Fruit fly (Drosophila melanogaster) whole organism, wandering third instar larva: ENCODE results near the gene na.
A peak's percentile ranks its signal among the peaks of the same experiment; 100 is the strongest.

Experiments
- Abd-B ChIP-seq: fragments of >200 bp; optimal IDR thresholded peaks from 2 replicates; lab custom pipeline; 2017; ENCODE audit warnings: missing biosample characterization, missing genetic modification characterization
- CG32264 ChIP-seq: fragments of 200-800 bp; sonication (Bioruptor generic); optimal IDR thresholded peaks from 2 replicates; lab custom pipeline; 2016; ENCODE audit warnings: missing biosample characterization, missing genetic modification characterization
- CG9705 ChIP-seq: fragments of 200-800 bp; sonication (Bioruptor generic); optimal IDR thresholded peaks from 2 replicates; lab custom pipeline; 2018; ENCODE audit warnings: missing biosample characterization, mild to moderate bottlenecking, missing genetic modification characterization
- CrebA ChIP-seq: fragments of 200-800 bp; sonication (Bioruptor generic); optimal IDR thresholded peaks from 2 replicates; lab custom pipeline; 2016; ENCODE audit warnings: missing biosample characterization, mild to moderate bottlenecking, missing genetic modification characterization, borderline replicate concordance
- Dfd ChIP-seq: fragments of >200 bp; optimal IDR thresholded peaks from 2 replicates; lab custom pipeline; 2017; ENCODE audit warnings: missing biosample characterization, missing genetic modification characterization
- Dif ChIP-seq: fragments of 200-275, 200-300 bp; sonication (Bioruptor generic); optimal IDR thresholded peaks from 2 replicates; lab custom pipeline; 2018; ENCODE audit warnings: missing biosample characterization, missing genetic modification characterization; ENCODE audit not compliant: partially characterized antibody
- GATAd ChIP-seq: sonication (Bioruptor generic); optimal IDR thresholded peaks from 2 replicates; lab custom pipeline; 2016; ENCODE audit warnings: missing biosample characterization, missing genetic modification characterization
- HLH106 ChIP-seq: fragments of 200-800 bp; optimal IDR thresholded peaks from 3 replicates; lab custom pipeline; 2019; ENCODE audit warnings: missing biosample characterization, mild to moderate bottlenecking, missing genetic modification characterization, moderate library complexity
- Hnf4 ChIP-seq: fragments of 200-800 bp; sonication (Bioruptor generic); optimal IDR thresholded peaks from 2 replicates; lab custom pipeline; 2016; ENCODE audit warnings: missing biosample characterization, mild to moderate bottlenecking, missing genetic modification characterization
- Hr83 ChIP-seq: fragments of 200-300 bp; sonication (Bioruptor generic); optimal IDR thresholded peaks from 2 replicates; lab custom pipeline; 2016; ENCODE audit warnings: missing biosample characterization, mild to moderate bottlenecking, missing genetic modification characterization, moderate library complexity; ENCODE audit not compliant: poor library complexity, severe bottlenecking
- Jra ChIP-seq: sonication (Bioruptor generic); optimal IDR thresholded peaks from 2 replicates; lab custom pipeline; 2016; ENCODE audit warnings: missing biosample characterization, missing genetic modification characterization
- Mio ChIP-seq: sonication (Bioruptor generic); optimal IDR thresholded peaks from 2 replicates; lab custom pipeline; 2016; ENCODE audit warnings: missing biosample characterization, missing genetic modification characterization
- Myc ChIP-seq: fragments of >200 bp; optimal IDR thresholded peaks from 2 replicates; lab custom pipeline; 2017
- N ChIP-seq: fragments of >200 bp; optimal IDR thresholded peaks from 2 replicates; lab custom pipeline; 2018; ENCODE audit warnings: missing biosample characterization, missing external identifiers, missing genetic modification characterization
- OdsH ChIP-seq: fragments of 200-800 bp; sonication (Bioruptor generic); optimal IDR thresholded peaks from 2 replicates; lab custom pipeline; 2016; ENCODE audit warnings: missing biosample characterization, mild to moderate bottlenecking, missing genetic modification characterization
- Rel ChIP-seq, 2 experiments: fragments of 200-800 bp; sonication (Bioruptor generic) in 1 of 2; optimal IDR thresholded peaks; 2 replicates in 1 of 2; 3 replicates in 1 of 2; lab custom pipeline; 2016 to 2019; ENCODE audit warnings: mild to moderate bottlenecking in 2 of 2, missing biosample characterization in 2 of 2, missing genetic modification characterization in 2 of 2, moderate library complexity in 1 of 2
- Sp1 ChIP-seq: fragments of 200-800 bp; sonication (Bioruptor generic); optimal IDR thresholded peaks from 3 replicates; lab custom pipeline; 2019; ENCODE audit warnings: missing biosample characterization, mild to moderate bottlenecking, missing genetic modification characterization, moderate library complexity
- Vsx2 ChIP-seq: fragments of 200-300, 225-300 bp; sonication (Bioruptor generic); optimal IDR thresholded peaks from 2 replicates; lab custom pipeline; 2018; ENCODE audit warnings: missing biosample characterization, missing genetic modification characterization; ENCODE audit not compliant: partially characterized antibody
- br ChIP-seq: fragments of 200-800 bp; sonication (Bioruptor generic); optimal IDR thresholded peaks from 2 replicates; lab custom pipeline; 2016; ENCODE audit warnings: missing biosample characterization, missing genetic modification characterization
- brk ChIP-seq: fragments of 200-800 bp; sonication (Bioruptor generic); optimal IDR thresholded peaks from 2 replicates; lab custom pipeline; 2016; ENCODE audit warnings: missing biosample characterization, mild to moderate bottlenecking, missing genetic modification characterization
- dl ChIP-seq, 2 experiments: fragments of 175-275, 200-275 bp in 1 of 2; fragments of 200-275 bp in 1 of 2; sonication (Bioruptor generic); optimal IDR thresholded peaks; lab custom pipeline; 2018; ENCODE audit warnings: mild to moderate bottlenecking in 2 of 2, missing biosample characterization in 2 of 2, missing genetic modification characterization in 2 of 2, moderate library complexity in 2 of 2; ENCODE audit not compliant: partially characterized antibody in 2 of 2, insufficient read depth in 1 of 2
- dmrt93B ChIP-seq: fragments of 200-800 bp; sonication (Bioruptor generic); optimal IDR thresholded peaks from 2 replicates; lab custom pipeline; 2018; ENCODE audit warnings: missing biosample characterization, mild to moderate bottlenecking, missing genetic modification characterization
- ey ChIP-seq: fragments of 200-800 bp; sonication (Bioruptor generic); optimal IDR thresholded peaks from 2 replicates; lab custom pipeline; 2016; ENCODE audit warnings: missing biosample characterization, missing genetic modification characterization
- foxo ChIP-seq, 2 experiments: fragments of 200-800 bp; sonication (Bioruptor generic); optimal IDR thresholded peaks; 2 replicates in 1 of 2; 3 replicates in 1 of 2; lab custom pipeline; 2016 to 2017; ENCODE audit warnings: missing biosample characterization in 2 of 2, missing genetic modification characterization in 2 of 2
- fru ChIP-seq: fragments of 200-800 bp; sonication (Bioruptor generic); optimal IDR thresholded peaks from 3 replicates; lab custom pipeline; 2016; ENCODE audit warnings: missing biosample characterization, mild to moderate bottlenecking, missing genetic modification characterization
- h ChIP-seq: fragments of 200-800 bp; sonication (Bioruptor generic); optimal IDR thresholded peaks from 3 replicates; lab custom pipeline; 2016; ENCODE audit warnings: missing biosample characterization, mild to moderate bottlenecking, missing genetic modification characterization
- jim ChIP-seq: fragments of 175-275, 200-325 bp; sonication (Bioruptor generic); optimal IDR thresholded peaks from 2 replicates; lab custom pipeline; 2016; ENCODE audit warnings: missing biosample characterization, mild to moderate bottlenecking, missing genetic modification characterization
- lola ChIP-seq: fragments of >200 bp; optimal IDR thresholded peaks from 2 replicates; lab custom pipeline; 2017; ENCODE audit warnings: missing biosample characterization, missing genetic modification characterization
- pan ChIP-seq: fragments of >200 bp; optimal IDR thresholded peaks from 2 replicates; lab custom pipeline; 2017
- rgr ChIP-seq: fragments of 200-800 bp; sonication (Bioruptor generic); optimal IDR thresholded peaks from 3 replicates; lab custom pipeline; 2016; ENCODE audit warnings: missing biosample characterization, mild to moderate bottlenecking, missing genetic modification characterization
- sage ChIP-seq: fragments of 200-800 bp; sonication (Bioruptor generic); optimal IDR thresholded peaks from 2 replicates; lab custom pipeline; 2016; ENCODE audit warnings: missing biosample characterization, mild to moderate bottlenecking, missing genetic modification characterization
- sv ChIP-seq: fragments of 200-800 bp; sonication (Bioruptor generic); optimal IDR thresholded peaks from 3 replicates; lab custom pipeline; 2016; ENCODE audit warnings: missing biosample characterization, missing genetic modification characterization
- usp ChIP-seq: fragments of >200 bp; optimal IDR thresholded peaks from 2 replicates; lab custom pipeline; 2017; ENCODE audit warnings: missing biosample characterization, missing genetic modification characterization
- woc ChIP-seq: sonication (Bioruptor generic); optimal IDR thresholded peaks from 2 replicates; lab custom pipeline; 2016; ENCODE audit warnings: missing biosample characterization, mild to moderate bottlenecking, missing genetic modification characterization

Gene na

DNA sequence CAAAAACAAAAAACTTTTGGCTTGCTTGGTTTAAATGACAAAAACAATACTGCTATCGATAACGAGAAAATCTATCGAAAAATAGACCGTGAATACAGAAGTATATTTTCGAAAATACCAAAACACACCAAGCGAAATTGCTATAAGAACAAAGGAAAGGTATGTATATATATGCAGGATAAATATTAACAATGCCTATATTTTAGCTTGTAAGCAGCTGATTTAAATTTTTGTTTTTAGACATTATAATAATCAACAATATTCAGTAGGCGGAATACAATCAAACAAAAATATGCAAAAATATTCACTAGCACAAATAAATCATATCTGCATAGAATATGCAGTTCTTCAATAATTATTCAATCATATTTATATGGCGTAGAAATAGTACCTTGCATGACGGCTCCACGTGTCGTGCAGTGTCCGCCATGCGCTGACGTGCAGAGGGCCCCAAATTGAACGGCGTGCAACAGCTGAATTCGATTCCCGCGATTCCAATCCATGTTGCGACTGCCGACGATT lies 28.2 kb upstream of the na start, which contains the start of the genes Fbxl4 and Dus2 (continued):
- TF ChIP-seq N (GFP tag; lab: Kevin White, UChicago), result no peak
- TF ChIP-seq sage (GFP tag; lab: Kevin White, UChicago), result no peak
- TF ChIP-seq Dfd, result no peak
- peak; percentile 62 for TF ChIP-seq CG32264 (GFP tag; lab: Kevin White, UChicago)
- peak; percentile 71 for TF ChIP-seq GATAd (GFP tag; lab: Kevin White, UChicago)
- no peak for TF ChIP-seq usp
- TF ChIP-seq br, result peak; percentile 85
- TF ChIP-seq ey (GFP tag; lab: Kevin White, UChicago), result peak; percentile 88

DNA sequence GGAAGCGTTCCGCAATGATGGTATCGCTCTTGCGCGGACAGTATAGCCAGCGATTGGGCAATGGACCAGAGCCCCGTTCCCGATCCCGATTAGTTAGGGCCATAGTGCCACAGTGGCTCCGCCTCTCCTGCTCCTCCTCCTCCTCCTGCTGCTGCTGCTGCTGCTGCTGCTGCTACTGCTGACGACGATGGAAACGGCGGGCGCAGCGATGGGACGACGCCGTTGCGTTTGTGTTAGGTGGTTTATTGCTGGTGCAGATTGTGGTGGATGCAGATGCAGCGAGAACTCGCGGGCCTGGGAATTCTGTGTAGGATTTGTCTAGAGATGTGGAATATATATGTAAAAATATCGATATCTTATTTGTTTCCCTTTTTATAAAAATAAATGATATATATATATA lies 23.7 kb upstream of the na start, which contains the start of gene mRNA-cap:
Gene mRNA-cap (minus strand): TSS at position 344 of the 400 bp plus-strand sequence.
- TF ChIP-seq dl (GFP tag; optimal IDR thresholded peaks at IDR 0.05; lab: Kevin White, UChicago; ENCODE audit: insufficient read depth in 1 of 2, partially characterized antibody in 2 of 2) (no peak), ey (GFP tag; lab: Kevin White, UChicago) (no peak), Dfd (no peak), br (no peak), rgr (no peak), CrebA (GFP tag; lab: Kevin White, UChicago) (no peak), CG9705 (GFP tag; lab: Kevin White, UChicago) (no peak), lola (no peak), jim (no peak), fru (no peak), CG32264 (GFP tag; lab: Kevin White, UChicago) (no peak), dmrt93B (no peak), Sp1 (GFP tag; lab: Kevin White, UChicago) (no peak), Dif (GFP tag; lab: Kevin White, UChicago) (no peak)
- TF ChIP-seq, all 38 proteins: peak for 0

DNA sequence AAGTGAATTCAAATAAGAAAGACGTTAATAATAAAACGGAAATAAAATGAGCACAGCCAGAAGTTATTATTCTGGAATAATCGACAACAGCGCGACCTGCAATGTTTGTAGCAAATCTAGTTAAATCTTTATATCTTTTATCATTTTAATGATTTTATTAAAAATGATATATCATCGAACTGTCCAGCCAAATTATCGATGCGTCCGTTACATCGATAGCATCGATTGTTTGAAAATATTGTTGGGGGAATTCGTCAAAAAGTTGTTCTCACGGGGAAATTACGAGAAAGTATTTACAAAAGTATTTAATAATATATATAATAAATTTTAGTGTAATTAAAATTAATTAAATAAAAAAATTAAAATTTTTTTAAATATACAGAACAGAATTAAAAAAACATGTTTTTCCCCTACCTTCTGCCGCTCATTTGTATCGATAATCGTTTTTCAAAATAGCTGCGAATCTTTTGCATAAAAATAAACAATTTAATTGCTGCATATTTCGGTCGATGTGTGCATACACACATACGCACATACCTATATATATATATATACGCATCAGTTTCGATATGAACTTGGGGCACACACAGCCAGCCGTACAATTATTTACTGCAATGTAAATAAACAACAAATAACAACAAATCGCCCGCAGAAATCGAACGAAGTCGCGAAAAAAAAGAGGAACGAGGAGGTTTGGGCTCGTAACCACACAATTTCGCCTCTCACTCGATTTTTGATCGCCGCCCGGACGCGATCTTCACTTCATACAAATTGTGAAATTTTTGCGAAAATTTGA lies 23.0 kb upstream of the na start, which contains the start of gene CG32599:
Gene CG32599 (plus strand): TSS at position 746 of the 796 bp plus-strand sequence.
- TF ChIP-seq jim (no peak), rgr (peak; percentile 12), usp (no peak), dmrt93B (no peak), HLH106 (tag; lab: Kevin White, UChicago) (peak; percentile 29), h (GFP tag; lab: Kevin White, UChicago) (no peak), foxo (GFP tag; optimal IDR thresholded peaks at IDR 0.05; lab: Kevin White, UChicago) (peak in 1 of 2 experiments; percentile 29), Hnf4 (GFP tag; lab: Kevin White, UChicago) (no peak), Rel (GFP tag; optimal IDR thresholded peaks at IDR 0.05; lab: Kevin White, UChicago) (no peak), Rel (tag; optimal IDR thresholded peaks at IDR 0.05; lab: Kevin White, UChicago) (peak; percentile 54), Abd-B (GFP tag; lab: Kevin White, UChicago) (no peak), CG32264 (GFP tag; lab: Kevin White, UChicago) (no peak), sv (GFP tag; lab: Kevin White, UChicago) (no peak), fru (no peak)

dm6 chrX:14247035-14247786 lies 19.0 kb upstream of the na start, which contains the start of gene mud:
Gene mud, plus strand, starts transcription at chrX:14247732.
- TF ChIP-seq woc (GFP tag; lab: Kevin White, UChicago), result peak; percentile 14
- TF ChIP-seq HLH106 (tag; lab: Kevin White, UChicago), result peak; percentile 14
- TF ChIP-seq OdsH, result no peak
- peak in 1 of 2 experiments; percentile 14 for TF ChIP-seq foxo (GFP tag; optimal IDR thresholded peaks at IDR 0.05; lab: Kevin White, UChicago)

dm6 chrX:14260863-14261262 lies 5.3 kb upstream of the na start, which contains the start of the genes CG46317 and Tat:
Gene CG46317, plus strand, starts transcription at chrX:14261223.
Gene Tat, plus strand, starts transcription at chrX:14261223.
- TF ChIP-seq Myc (lab: Kevin White, UChicago), result no peak
- TF ChIP-seq pan (lab: Kevin White, UChicago), result no peak
- no peak for TF ChIP-seq Mio (GFP tag; lab: Kevin White, UChicago)
- no peak for TF ChIP-seq Sp1 (GFP tag; lab: Kevin White, UChicago)
- no peak for TF ChIP-seq Dfd
- TF ChIP-seq Hr83 (GFP tag; lab: Kevin White, UChicago), result no peak
- no peak for TF ChIP-seq jim
- no peak for TF ChIP-seq sage (GFP tag; lab: Kevin White, UChicago)
- no peak for TF ChIP-seq Dif (GFP tag; lab: Kevin White, UChicago)
- TF ChIP-seq Jra (GFP tag; lab: Kevin White, UChicago), result no peak
- no peak for TF ChIP-seq OdsH
- TF ChIP-seq CG32264 (GFP tag; lab: Kevin White, UChicago), result no peak
- TF ChIP-seq HLH106 (tag; lab: Kevin White, UChicago), result no peak
- no peak for TF ChIP-seq brk
- TF ChIP-seq lola, result no peak
- TF ChIP-seq sv (GFP tag; lab: Kevin White, UChicago), result no peak
- no peak for TF ChIP-seq usp
- TF ChIP-seq Vsx2 (GFP tag; lab: Kevin White, UChicago), result no peak
- TF ChIP-seq fru, result no peak
